Fruit fly (Drosophila melanogaster) whole organism, larva: ENCODE results near the gene Nubp2.
"Not testable (repeated sequence)": the region's sequence is repeated elsewhere in the genome, so short reads cannot be mapped to it uniquely, and the experiment has no call there.

Experiments
- noc ChIP-seq: fragments of 200-800 bp; sonication (Bioruptor generic); optimal IDR thresholded peaks from 3 replicates; lab custom pipeline; 2019; ENCODE audit warnings: missing biosample characterization, mild to moderate bottlenecking, missing genetic modification characterization, moderate library complexity

Gene Nubp2

dm6 chr3L:20526196-20526740 is at the start of gene Nubp2:
Nubp2 (plus strand) TSS chr3L:20526576.
- TF ChIP-seq noc (tag; lab: Kevin White, UChicago) = peak; percentile 95

dm6 chr3L:20487649-20488048 is 38.7 kb upstream of the Nubp2 start:
- TF ChIP-seq noc (tag; lab: Kevin White, UChicago) = no peak

DNA sequence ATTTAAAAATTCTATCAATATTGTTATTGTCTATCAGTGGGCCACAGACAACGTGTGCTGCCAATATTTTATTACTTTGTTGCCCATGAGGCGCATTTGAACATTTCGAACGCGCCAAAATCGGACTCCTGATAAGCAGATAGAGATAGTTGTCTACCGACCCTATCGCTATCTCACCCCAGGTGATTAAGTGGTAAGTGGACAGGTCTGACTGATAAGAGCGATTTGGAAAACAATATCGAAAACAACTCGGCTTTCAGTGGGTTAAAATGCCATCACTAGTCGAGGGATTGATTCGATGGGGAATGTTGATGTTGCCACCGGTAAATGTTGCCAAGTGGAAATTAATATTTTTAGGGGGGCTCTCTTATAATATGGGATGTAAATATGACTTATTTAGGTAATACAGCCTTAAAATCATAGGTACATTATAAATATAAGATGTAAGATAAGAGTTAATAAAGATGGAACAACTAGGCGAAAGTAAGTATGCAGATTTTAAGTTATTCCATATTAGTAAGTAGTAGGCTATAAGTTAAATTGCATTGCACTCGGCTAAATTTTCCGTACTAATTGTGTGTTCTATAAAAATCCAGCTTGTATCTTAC is 34.7 kb upstream of the Nubp2 start, which contains the start of gene ND-39:
TSS of gene ND-39 (plus strand) at position 558 of the 608 bp plus-strand sequence.
- TF ChIP-seq noc (tag; lab: Kevin White, UChicago) = peak; percentile 18

- TF ChIP-seq noc (tag; lab: Kevin White, UChicago) = peak; percentile 96
Measured at dm6 chr3L:20493417-20494261, 32.7 kb upstream of the Nubp2 start.

- TF ChIP-seq noc (tag; lab: Kevin White, UChicago) = no peak
Measured at dm6 chr3L:20494262-20494601, 32.1 kb upstream of the Nubp2 start.

DNA sequence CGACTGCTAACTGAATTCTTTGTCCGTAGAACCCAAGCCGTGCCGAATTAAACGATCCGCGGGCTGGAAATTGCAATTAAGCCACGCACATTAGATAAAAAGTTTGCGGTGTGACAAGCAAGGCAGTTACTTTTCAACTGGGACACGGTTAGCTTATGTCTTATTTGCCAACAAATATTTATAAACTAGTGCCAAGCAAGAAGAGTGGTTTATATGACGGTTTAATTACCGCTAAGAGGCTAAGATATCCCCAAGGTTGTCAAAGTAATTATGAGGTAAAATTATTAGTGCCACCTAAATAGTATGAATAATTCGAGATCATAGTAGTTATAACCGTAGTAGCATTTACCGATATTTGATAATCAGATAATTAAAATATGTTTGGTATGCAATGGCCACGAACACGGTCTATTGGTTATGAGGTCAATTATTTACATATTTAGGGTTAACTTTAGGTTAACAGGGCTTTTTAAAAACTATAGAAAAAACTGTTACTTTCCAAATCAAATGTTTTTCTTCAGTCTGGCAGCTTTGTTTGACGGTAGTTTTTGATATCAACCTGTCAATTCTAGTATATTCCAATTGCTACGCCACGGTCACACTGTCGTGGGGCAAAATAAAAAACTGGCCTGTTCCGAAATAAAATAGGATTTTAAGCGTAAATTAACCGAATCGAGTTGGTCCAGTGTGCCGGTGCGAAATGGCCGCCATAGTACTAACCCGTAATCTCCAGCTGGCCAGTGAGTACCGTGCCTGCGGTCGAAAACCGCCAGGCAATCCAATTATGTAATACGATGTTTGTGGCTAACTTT is 31.4 kb upstream of the Nubp2 start, which contains the start of gene ZnT77C:
TSS of gene ZnT77C (minus strand) at position 142 of the 812 bp plus-strand sequence.
- TF ChIP-seq noc (tag; lab: Kevin White, UChicago) = peak; percentile 72

dm6 chr3L:20497124-20497996 is 29.0 kb upstream of the Nubp2 start, which contains the start of gene CG32425:
CG32425 (plus strand) TSS chr3L:20497323.
- no peak for TF ChIP-seq noc (tag; lab: Kevin White, UChicago)

DNA sequence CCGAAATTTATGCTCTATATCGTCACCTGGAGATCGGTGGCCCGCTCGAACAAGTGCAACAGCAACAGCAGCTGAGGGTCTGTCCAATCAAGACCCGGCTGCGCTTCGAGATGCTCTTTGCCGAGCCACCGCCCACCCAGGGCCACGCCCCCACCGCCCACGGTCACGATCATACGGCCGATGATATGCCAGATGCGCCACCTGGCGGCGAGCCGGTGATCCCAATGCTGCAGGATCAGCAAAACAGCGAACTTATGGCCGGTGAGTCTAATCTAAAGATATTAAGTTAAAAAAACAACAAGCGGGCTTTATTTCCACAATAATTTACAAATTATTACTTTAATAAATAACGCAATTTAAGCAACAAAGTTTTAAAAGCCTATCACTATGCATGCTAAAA is 28.2 kb upstream of the Nubp2 start:
- no peak for TF ChIP-seq noc (tag; lab: Kevin White, UChicago)

DNA sequence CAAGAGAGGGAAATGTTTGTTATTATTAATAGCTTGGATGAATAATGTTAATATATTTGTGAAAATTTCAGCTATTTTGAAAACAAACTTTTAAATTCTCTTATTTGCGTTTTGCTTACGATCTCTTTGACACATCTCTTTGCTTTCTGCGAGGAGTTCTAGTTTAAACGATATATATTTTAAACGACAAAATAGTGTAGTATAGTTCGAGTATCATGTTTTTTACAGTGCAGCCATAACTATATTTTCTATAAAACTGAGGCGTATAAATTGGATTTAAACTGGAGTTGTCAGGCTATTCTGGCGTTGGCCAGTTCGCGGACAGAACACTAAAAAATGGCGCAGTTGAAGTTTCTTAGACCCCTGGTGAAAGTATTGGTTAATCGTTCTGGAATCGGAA is 26.8 kb upstream of the Nubp2 start, which contains the start of gene CG18281:
TSS of gene CG18281 (plus strand) at position 301 of the 400 bp plus-strand sequence.
- not testable (repeated sequence) for TF ChIP-seq noc (tag; lab: Kevin White, UChicago)

DNA sequence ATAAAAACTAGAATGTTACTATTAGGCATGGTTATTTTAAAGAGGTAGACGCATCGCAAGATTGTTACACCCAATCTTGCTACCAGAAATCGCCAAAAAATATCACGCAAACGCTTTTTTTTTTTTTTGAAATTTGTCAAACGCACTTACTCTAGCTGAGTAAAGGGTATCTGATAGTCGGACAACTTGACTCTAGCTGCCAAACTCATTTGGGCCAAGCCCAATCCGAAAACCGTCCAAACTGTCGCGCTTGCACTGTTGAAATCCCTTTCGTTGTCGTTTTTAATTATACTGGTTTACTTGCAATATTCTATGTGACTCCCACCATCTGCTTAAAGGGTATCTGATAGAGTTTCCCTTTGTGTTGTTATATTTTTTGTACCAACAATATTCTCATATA is 23.1 kb upstream of the Nubp2 start:
- no peak for TF ChIP-seq noc (tag; lab: Kevin White, UChicago)

dm6 chr3L:20503886-20504285 is 22.5 kb upstream of the Nubp2 start, which contains the start of gene CG17637:
CG17637 (plus strand) TSS chr3L:20504186.
- TF ChIP-seq noc (tag; lab: Kevin White, UChicago) = not testable (repeated sequence)

- no peak for TF ChIP-seq noc (tag; lab: Kevin White, UChicago)
Measured at dm6 chr3L:20505732-20506131, 20.6 kb upstream of the Nubp2 start, which contains the start of gene CG5078. CG5078 (plus strand) TSS chr3L:20506032.

DNA sequence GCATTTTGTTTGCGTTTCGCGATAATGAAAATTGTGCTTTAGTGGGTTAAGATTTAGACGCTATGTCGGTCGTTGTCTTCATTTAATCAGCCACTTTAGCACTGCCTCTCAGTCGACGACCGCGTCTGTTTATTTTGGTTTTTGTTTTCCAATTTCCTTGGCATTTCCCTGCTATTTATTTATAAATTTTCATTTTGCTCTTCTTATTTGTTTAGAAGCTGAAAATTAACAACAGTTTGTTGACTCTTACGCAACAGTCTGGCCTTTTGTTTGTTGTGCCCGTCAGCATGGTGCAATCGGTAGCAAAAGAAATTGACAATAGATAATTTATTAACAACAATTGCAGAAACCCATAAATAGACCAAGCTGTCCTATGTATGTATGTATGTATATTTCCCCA is 18.8 kb upstream of the Nubp2 start:
- no peak for TF ChIP-seq noc (tag; lab: Kevin White, UChicago)

DNA sequence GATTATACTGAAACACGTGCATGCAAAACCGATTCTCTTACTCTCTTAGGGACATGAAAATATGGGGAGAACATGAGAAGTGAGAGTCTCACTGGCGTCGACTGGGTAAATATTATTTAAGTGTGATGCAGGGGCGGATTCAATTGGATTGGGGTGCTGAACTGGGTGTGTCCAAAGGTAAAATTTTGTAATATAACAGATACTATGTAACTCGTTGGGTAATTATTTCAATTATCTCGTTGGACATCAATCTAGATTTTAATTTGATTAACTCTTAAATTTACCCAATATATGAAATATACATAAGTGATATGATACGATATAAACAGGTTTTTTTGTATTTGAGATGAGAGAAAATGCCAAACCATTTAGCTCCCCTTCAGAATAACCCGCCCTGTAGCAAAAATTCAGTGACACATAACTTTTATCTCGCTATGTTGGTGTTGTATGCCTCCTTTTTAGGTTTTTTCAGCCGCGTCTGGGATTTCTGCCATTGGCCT is 18.2 kb upstream of the Nubp2 start:
- TF ChIP-seq noc (tag; lab: Kevin White, UChicago) = peak; percentile 99
